Fruit fly (Drosophila melanogaster) whole organism, prepupa: ENCODE measurements around the gene Spn28B.

Experiments
- Blimp-1 ChIP-seq: fragments of 200-800 bp; sonication (Bioruptor generic); optimal IDR thresholded peaks from 3 replicates; lab custom pipeline; 2017; ENCODE audit warnings: missing biosample characterization, missing genetic modification characterization, mild to moderate bottlenecking, moderate library complexity, missing genetic modification reagents
- CG10669 ChIP-seq: fragments of 200-800 bp; sonication (Bioruptor generic); optimal IDR thresholded peaks from 3 replicates; lab custom pipeline; 2018; ENCODE audit warnings: missing biosample characterization, mild to moderate bottlenecking, missing genetic modification characterization, moderate library complexity
- CG11294 ChIP-seq: fragments of 200-800 bp; sonication (Bioruptor generic); IDR thresholded peaks from 2 replicates; pipeline ENCODE4 v1.3.6; 2022; ENCODE audit warnings: missing biosample characterization, missing genetic modification characterization
- CG11762 ChIP-seq: fragments of 200-800 bp; sonication (Bioruptor generic); optimal IDR thresholded peaks from 3 replicates; lab custom pipeline; 2016; ENCODE audit warnings: missing biosample characterization, missing genetic modification characterization; ENCODE audit not compliant: insufficient read depth
- CG11902 ChIP-seq: fragments of 200-800 bp; sonication (Bioruptor generic); optimal IDR thresholded peaks from 3 replicates; lab custom pipeline; 2016; ENCODE audit warnings: missing biosample characterization, missing genetic modification characterization
- CG15336 ChIP-seq: fragments of 200-800 bp; sonication (Bioruptor generic); IDR thresholded peaks from 2 replicates; pipeline ENCODE4 v1.3.6; 2022; ENCODE audit warnings: missing biosample characterization, missing genetic modification characterization
- CG16779 ChIP-seq: fragments of 200-800 bp; sonication (Bioruptor generic); optimal IDR thresholded peaks from 3 replicates; lab custom pipeline; 2017; ENCODE audit warnings: missing biosample characterization, mild to moderate bottlenecking, missing genetic modification characterization
- CG3032 ChIP-seq: fragments of 200-800 bp; optimal IDR thresholded peaks from 2 replicates; lab custom pipeline; 2019; ENCODE audit warnings: missing biosample characterization, mild to moderate bottlenecking, missing genetic modification characterization, moderate library complexity
- CG31627 ChIP-seq: fragments of 200-800 bp; sonication (Bioruptor generic); optimal IDR thresholded peaks from 3 replicates; lab custom pipeline; 2016; ENCODE audit warnings: missing biosample characterization, missing genetic modification characterization
- CG32006 ChIP-seq: fragments of 200-800 bp; sonication (Bioruptor generic); optimal IDR thresholded peaks from 3 replicates; lab custom pipeline; 2017; ENCODE audit warnings: missing biosample characterization, mild to moderate bottlenecking, missing genetic modification characterization
- CG34406 ChIP-seq: fragments of 200-800 bp; sonication (Bioruptor generic); optimal IDR thresholded peaks from 3 replicates; lab custom pipeline; 2016; ENCODE audit warnings: missing biosample characterization, missing genetic modification characterization
- CG3919 ChIP-seq: fragments of 200-800 bp; sonication (Bioruptor generic); optimal IDR thresholded peaks from 3 replicates; lab custom pipeline; 2016; ENCODE audit warnings: missing biosample characterization, missing genetic modification characterization
- CG4318 ChIP-seq: fragments of 200-800 bp; sonication (Bioruptor generic); optimal IDR thresholded peaks from 3 replicates; lab custom pipeline; 2017; ENCODE audit warnings: missing biosample characterization, mild to moderate bottlenecking, missing genetic modification characterization
- CG6163 ChIP-seq: fragments of 200-800 bp; sonication (Bioruptor generic); IDR thresholded peaks from 3 replicates; pipeline ENCODE4 v1.3.6; 2022; ENCODE audit warnings: missing biosample characterization, missing genetic modification characterization
- CG6276 ChIP-seq: fragments of 200-800 bp; sonication (Bioruptor generic); optimal IDR thresholded peaks from 2 replicates; lab custom pipeline; 2017; ENCODE audit warnings: missing biosample characterization, mild to moderate bottlenecking, missing genetic modification characterization
- CG6808 ChIP-seq: fragments of 200-800 bp; sonication (Bioruptor generic); optimal IDR thresholded peaks from 3 replicates; lab custom pipeline; 2017; ENCODE audit warnings: missing biosample characterization, missing genetic modification characterization, mild to moderate bottlenecking, moderate library complexity, missing genetic modification reagents
- CG6854 ChIP-seq: fragments of 200-800 bp; sonication (Bioruptor generic); optimal IDR thresholded peaks from 2 replicates; lab custom pipeline; 2017; ENCODE audit warnings: missing biosample characterization, mild to moderate bottlenecking, missing genetic modification characterization
- CG7368 ChIP-seq: fragments of 200-800 bp; sonication (Bioruptor generic); optimal IDR thresholded peaks from 3 replicates; lab custom pipeline; 2016; ENCODE audit warnings: missing biosample characterization, missing genetic modification characterization
- CG8119 ChIP-seq: fragments of 200-800 bp; sonication (Bioruptor generic); IDR thresholded peaks from 3 replicates; pipeline ENCODE4 v1.3.6; 2022; ENCODE audit warnings: missing biosample characterization, missing genetic modification characterization
- CG8319 ChIP-seq: fragments of 200-800 bp; sonication (Bioruptor generic); optimal IDR thresholded peaks from 3 replicates; lab custom pipeline; 2016; ENCODE audit warnings: missing biosample characterization, missing genetic modification characterization
- CG8632 ChIP-seq: fragments of 200-800 bp; sonication (Bioruptor generic); optimal IDR thresholded peaks from 3 replicates; lab custom pipeline; 2016; ENCODE audit warnings: missing biosample characterization, missing genetic modification characterization
- CG9139 ChIP-seq: fragments of 200-800 bp; sonication (Bioruptor generic); optimal IDR thresholded peaks from 3 replicates; lab custom pipeline; 2017; ENCODE audit warnings: missing biosample characterization, mild to moderate bottlenecking, missing genetic modification characterization
- Eip78C ChIP-seq: fragments of 200-800 bp; sonication (Bioruptor generic); peaks from one replicate; lab custom pipeline; 2016; ENCODE audit warnings: missing biosample characterization, missing genetic modification characterization
- Eip93F ChIP-seq: fragments of 200-800 bp; sonication (Bioruptor generic); optimal IDR thresholded peaks from 2 replicates; lab custom pipeline; 2016; ENCODE audit warnings: missing biosample characterization, mild to moderate bottlenecking, missing genetic modification characterization
- Ets21C ChIP-seq: fragments of 200-800 bp; sonication (Bioruptor generic); optimal IDR thresholded peaks from 3 replicates; lab custom pipeline; 2016; ENCODE audit warnings: missing biosample characterization, missing genetic modification characterization
- Ets96B ChIP-seq: fragments of 200-800 bp; optimal IDR thresholded peaks from 2 replicates; lab custom pipeline; 2019; ENCODE audit warnings: missing biosample characterization, mild to moderate bottlenecking, missing genetic modification characterization, moderate library complexity
- Gug ChIP-seq: fragments of 200-800 bp; sonication (Bioruptor generic); IDR thresholded peaks from 2 replicates; pipeline ENCODE4 v1.3.6; 2022; ENCODE audit warnings: missing biosample characterization, missing genetic modification characterization
- Hr38 ChIP-seq: sonication (Bioruptor generic); optimal IDR thresholded peaks from 2 replicates; lab custom pipeline; 2016; ENCODE audit warnings: missing biosample characterization, missing genetic modification characterization
- Hr39 ChIP-seq: fragments of 200-800 bp; sonication (Bioruptor generic); optimal IDR thresholded peaks from 2 replicates; lab custom pipeline; 2016; ENCODE audit warnings: missing biosample characterization, missing genetic modification characterization
- Hr4 ChIP-seq: fragments of 200-800 bp; sonication (Bioruptor generic); optimal IDR thresholded peaks from 3 replicates; lab custom pipeline; 2016; ENCODE audit warnings: missing biosample characterization, missing genetic modification characterization
- Lpt ChIP-seq: fragments of 200-800 bp; sonication (Bioruptor generic); optimal IDR thresholded peaks from 3 replicates; lab custom pipeline; 2016; ENCODE audit warnings: missing biosample characterization, missing genetic modification characterization
- Met ChIP-seq: fragments of 200-800 bp; sonication (Bioruptor generic); optimal IDR thresholded peaks from 3 replicates; lab custom pipeline; 2016; ENCODE audit warnings: missing biosample characterization, missing genetic modification characterization
- OdsH ChIP-seq: fragments of 200-800 bp; sonication (Bioruptor generic); optimal IDR thresholded peaks from 3 replicates; lab custom pipeline; 2016; ENCODE audit warnings: missing biosample characterization, missing genetic modification characterization
- Sox102F ChIP-seq: fragments of 200-800 bp; sonication (Bioruptor generic); optimal IDR thresholded peaks from 2 replicates; lab custom pipeline; 2016; ENCODE audit warnings: missing biosample characterization, mild to moderate bottlenecking, missing genetic modification characterization
- Sox14 ChIP-seq: fragments of 200-800 bp; sonication (Bioruptor generic); optimal IDR thresholded peaks from 3 replicates; lab custom pipeline; 2016; ENCODE audit warnings: missing biosample characterization, missing genetic modification characterization
- Sox15 ChIP-seq: fragments of 200-800 bp; sonication (Bioruptor generic); optimal IDR thresholded peaks from 3 replicates; lab custom pipeline; 2016; ENCODE audit warnings: missing biosample characterization, missing genetic modification characterization
- achi ChIP-seq: fragments of 200-800 bp; sonication (Bioruptor generic); optimal IDR thresholded peaks from 3 replicates; lab custom pipeline; 2016; ENCODE audit warnings: missing biosample characterization, missing genetic modification characterization
- acj6 ChIP-seq: fragments of 200-800 bp; sonication (Bioruptor generic); optimal IDR thresholded peaks from 3 replicates; lab custom pipeline; 2016; ENCODE audit warnings: missing biosample characterization, missing genetic modification characterization
- cyc ChIP-seq: fragments of 200-800 bp; sonication (Bioruptor generic); optimal IDR thresholded peaks from 3 replicates; lab custom pipeline; 2016; ENCODE audit warnings: missing biosample characterization, missing genetic modification characterization
- dac ChIP-seq: fragments of 200-800 bp; sonication (Bioruptor generic); optimal IDR thresholded peaks from 2 replicates; lab custom pipeline; 2017; ENCODE audit warnings: missing biosample characterization, mild to moderate bottlenecking, missing genetic modification characterization
- dsx ChIP-seq: fragments of 200-800 bp; optimal IDR thresholded peaks from 3 replicates; lab custom pipeline; 2019; ENCODE audit warnings: missing biosample characterization, mild to moderate bottlenecking, missing genetic modification characterization, moderate library complexity; ENCODE audit not compliant: poor library complexity, severe bottlenecking
- esn ChIP-seq: fragments of 200-800 bp; sonication (Bioruptor generic); optimal IDR thresholded peaks from 2 replicates; lab custom pipeline; 2016; ENCODE audit warnings: missing biosample characterization, mild to moderate bottlenecking, missing genetic modification characterization, moderate library complexity
- fd59A ChIP-seq: fragments of 200-800 bp; sonication (Bioruptor generic); optimal IDR thresholded peaks from 2 replicates; lab custom pipeline; 2017; ENCODE audit warnings: missing biosample characterization, mild to moderate bottlenecking, missing genetic modification characterization, missing genetic modification reagents
- fd85E ChIP-seq: fragments of 200-800 bp; sonication (Bioruptor generic); optimal IDR thresholded peaks from 3 replicates; lab custom pipeline; 2016; ENCODE audit warnings: missing biosample characterization, missing genetic modification characterization
- fkh ChIP-seq: fragments of 200-800 bp; sonication (Bioruptor generic); optimal IDR thresholded peaks from 3 replicates; lab custom pipeline; 2017; ENCODE audit warnings: missing biosample characterization, mild to moderate bottlenecking, missing genetic modification characterization, moderate library complexity
- lz ChIP-seq: fragments of 200-800 bp; sonication (Bioruptor generic); optimal IDR thresholded peaks from 3 replicates; lab custom pipeline; 2016; ENCODE audit warnings: missing biosample characterization, missing genetic modification characterization
- net ChIP-seq: fragments of 200-800 bp; sonication (Bioruptor generic); optimal IDR thresholded peaks from 3 replicates; lab custom pipeline; 2016; ENCODE audit warnings: missing biosample characterization, missing genetic modification characterization
- pdm3 ChIP-seq: fragments of 200-800 bp; sonication (Bioruptor generic); optimal IDR thresholded peaks from 3 replicates; lab custom pipeline; 2016; ENCODE audit warnings: missing biosample characterization, missing genetic modification characterization
- svp ChIP-seq: fragments of 200-800 bp; sonication (Bioruptor generic); peaks from one replicate; lab custom pipeline; 2016; ENCODE audit warnings: missing biosample characterization, missing genetic modification characterization
- vri ChIP-seq: fragments of 200-800 bp; sonication (Bioruptor generic); optimal IDR thresholded peaks from 3 replicates; lab custom pipeline; 2016; ENCODE audit warnings: missing biosample characterization, mild to moderate bottlenecking, missing genetic modification characterization

Gene Spn28B

DNA sequence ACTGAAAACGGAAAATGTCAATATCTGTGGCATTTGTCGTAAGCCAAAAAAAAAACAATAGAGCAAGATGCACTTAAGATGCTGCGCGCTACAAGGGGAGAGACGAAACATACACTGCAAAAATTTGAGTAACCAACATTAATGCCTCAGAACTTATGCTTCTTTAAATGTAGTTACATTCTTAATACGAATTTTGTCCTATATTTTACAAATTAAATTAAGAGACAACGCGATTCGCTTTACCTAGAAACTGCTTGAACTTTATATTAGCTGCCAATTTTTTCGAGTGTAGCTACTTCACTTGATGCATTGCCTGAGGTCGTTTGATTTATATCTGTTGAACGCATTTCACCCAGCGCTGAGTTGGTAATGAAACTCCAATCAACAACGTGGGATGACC lies 15.1 kb downstream of the Spn28B start (continued):
- peak; percentile 60 for TF ChIP-seq CG6854 (GFP tag; lab: Kevin White, UChicago)
- peak; percentile 76 for TF ChIP-seq CG34406 (GFP tag; lab: Kevin White, UChicago)
- TF ChIP-seq CG11902 (GFP tag; lab: Kevin White, UChicago), result peak; percentile 66
- peak; percentile 75 for TF ChIP-seq Hr39
- TF ChIP-seq dac (GFP tag; lab: Kevin White, UChicago), result peak; percentile 53
- no peak for TF ChIP-seq CG9139 (GFP tag; lab: Kevin White, UChicago)
- TF ChIP-seq achi (GFP tag; lab: Kevin White, UChicago), result peak; percentile 74
- TF ChIP-seq Lpt, result peak; percentile 54
- TF ChIP-seq svp (GFP tag; lab: Kevin White, UChicago), result peak; percentile 84
- TF ChIP-seq Ets96B, result peak; percentile 42
- TF ChIP-seq CG11294 (GFP tag; lab: Robert Waterston, UW), result no peak
- peak; percentile 81 for TF ChIP-seq acj6
- TF ChIP-seq CG7368 (GFP tag; lab: Kevin White, UChicago), result peak; percentile 53
- TF ChIP-seq CG6808, result peak; percentile 39
- TF ChIP-seq Sox14, result peak; percentile 61
- TF ChIP-seq Ets21C, result peak; percentile 46

DNA sequence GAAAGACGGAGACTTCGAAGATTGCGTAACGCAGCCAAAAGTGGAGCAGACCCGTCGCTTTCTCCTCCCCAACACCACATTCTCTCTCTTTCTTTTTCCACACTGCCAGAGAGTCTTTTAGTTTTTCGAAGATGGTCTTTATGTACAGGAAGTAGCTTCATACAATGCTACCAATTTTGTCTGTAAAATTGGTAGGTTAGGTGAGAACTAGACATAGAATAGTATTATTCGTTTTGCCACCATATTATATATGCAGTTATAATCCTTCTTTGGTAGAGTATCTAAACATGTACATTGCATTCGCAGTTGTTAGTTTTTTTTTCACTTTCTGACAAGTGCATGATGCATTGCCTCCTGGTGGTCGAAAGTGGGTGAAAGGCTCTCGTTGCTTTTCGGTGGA lies 15.7 kb downstream of the Spn28B start:
- TF ChIP-seq CG6163 (GFP tag; lab: Robert Waterston, UW) (peak; percentile 50; the same call in 1 of the 3 replicates), CG3032 (tag; lab: Kevin White, UChicago) (no peak), CG6276 (peak; percentile 25), lz (peak; percentile 23), CG8119 (GFP tag; lab: Robert Waterston, UW) (peak; percentile 69), CG8319 (GFP tag; lab: Kevin White, UChicago) (no peak), Sox15 (GFP tag; lab: Kevin White, UChicago) (peak; percentile 17), CG31627 (GFP tag; lab: Kevin White, UChicago) (peak; percentile 28), cyc (peak; percentile 41), Sox102F (GFP tag; lab: Kevin White, UChicago) (no peak), dsx (no peak), CG15336 (peak; percentile 64), CG11762 (no peak), Eip78C (GFP tag; lab: Kevin White, UChicago) (peak; percentile 81), fkh (GFP tag; lab: Kevin White, UChicago) (no peak), pdm3 (peak; percentile 15), dac (GFP tag; lab: Kevin White, UChicago) (peak; percentile 15), CG8632 (no peak), esn (GFP tag; lab: Kevin White, UChicago) (no peak), vri (GFP tag; lab: Kevin White, UChicago) (no peak), CG9139 (GFP tag; lab: Kevin White, UChicago) (no peak), Blimp-1 (GFP tag; lab: Kevin White, UChicago) (peak; percentile 40), Hr4 (peak; percentile 63), fd85E (GFP tag; lab: Kevin White, UChicago) (no peak), Met (GFP tag; lab: Kevin White, UChicago) (peak; percentile 23), CG11902 (GFP tag; lab: Kevin White, UChicago) (peak; percentile 59), CG16779 (tag; lab: Kevin White, UChicago) (no peak), net (GFP tag; lab: Kevin White, UChicago) (no peak), achi (GFP tag; lab: Kevin White, UChicago) (no peak), OdsH (GFP tag; lab: Kevin White, UChicago) (peak; percentile 43), CG32006 (GFP tag; lab: Kevin White, UChicago) (peak; percentile 52), Hr38 (GFP tag; lab: Kevin White, UChicago) (no peak), Ets96B (no peak), Eip93F (GFP tag; lab: Kevin White, UChicago) (no peak), CG10669 (no peak), Hr39 (peak; percentile 54), CG7368 (GFP tag; lab: Kevin White, UChicago) (no peak), Gug (no peak), CG4318 (GFP tag; lab: Kevin White, UChicago) (peak; percentile 12), svp (GFP tag; lab: Kevin White, UChicago) (peak; percentile 85), fd59A (GFP tag; lab: Kevin White, UChicago) (no peak), CG3919 (GFP tag; lab: Kevin White, UChicago) (peak; percentile 31), acj6 (peak; percentile 12)
